Worm (Caenorhabditis elegans): ENCODE measurements around the gene R02F2.1.

R02F2.1 gene

ce11 chrIII:5461079-5461478, 40.6 kb upstream of the R02F2.1 start, which contains the start of gene F48E8.3:
F48E8.3 (plus strand) TSS chrIII:5461379.
- no peak for TF ChIP-seq elt-3 (tag; optimal IDR thresholded peaks at IDR 0.05)
- no peak for TF ChIP-seq nhr-84 (tag; optimal IDR thresholded peaks at IDR 0.05)
- no peak for TF ChIP-seq skn-1 (tag; optimal IDR thresholded peaks at IDR 0.05)
- TF ChIP-seq egl-27 (tag; optimal IDR thresholded peaks at IDR 0.05): no peak
- no peak for TF ChIP-seq xbp-1 (tag; optimal IDR thresholded peaks at IDR 0.05)
- no peak for TF ChIP-seq dsc-1 (tag; optimal IDR thresholded peaks at IDR 0.05)
- TF ChIP-seq sup-37 (GFP tag; optimal IDR thresholded peaks at IDR 0.05): no peak
- TF ChIP-seq hlh-4 (tag; optimal IDR thresholded peaks at IDR 0.05): no peak
- TF ChIP-seq ceh-82 (tag; optimal IDR thresholded peaks at IDR 0.05): no peak
- TF ChIP-seq unc-98 (GFP tag; IDR thresholded peaks at IDR 0.05): no peak
- no peak for TF ChIP-seq tlp-1 (tag; optimal IDR thresholded peaks at IDR 0.05)
- no peak for TF ChIP-seq zag-1 (tag; optimal IDR thresholded peaks at IDR 0.05)

ce11 chrIII:5464077-5464476, 37.6 kb upstream of the R02F2.1 start, which contains the start of gene F48E8.2:
F48E8.2 (plus strand) TSS chrIII:5464377.
- TF ChIP-seq nhr-11 (tag; optimal IDR thresholded peaks at IDR 0.05) (no peak), lin-14 (GFP tag; optimal IDR thresholded peaks at IDR 0.05) (no peak)

- TF ChIP-seq lin-13 (GFP tag; optimal IDR thresholded peaks at IDR 0.05) (no peak), nhr-84 (tag; optimal IDR thresholded peaks at IDR 0.05) (no peak), lin-35 (GFP tag; optimal IDR thresholded peaks at IDR 0.05) (no peak), unc-62 (GFP tag; optimal IDR thresholded peaks at IDR 0.05) (no peak), ceh-82 (tag; optimal IDR thresholded peaks at IDR 0.05) (no peak), nhr-71 (tag; optimal IDR thresholded peaks at IDR 0.05) (peak; percentile 39), snu-23 (GFP tag; optimal IDR thresholded peaks at IDR 0.05) (no peak), hpl-2 (GFP tag; optimal IDR thresholded peaks at IDR 0.05) (no peak), Y116A8C.19 (tag; optimal IDR thresholded peaks at IDR 0.05; ENCODE audit: borderline replicate concordance) (no peak), elt-3 (tag; optimal IDR thresholded peaks at IDR 0.05) (peak in 4 of 6 experiments; percentile 14 to 67 (median 48)), lsy-2 (tag; optimal IDR thresholded peaks at IDR 0.05) (no peak), mdl-1 (tag; optimal IDR thresholded peaks at IDR 0.05) (no peak), ama-1 (optimal IDR thresholded peaks at IDR 0.05) (no peak), isw-1 (GFP tag; IDR thresholded peaks at IDR 0.05) (no peak), sox-4 (tag; optimal IDR thresholded peaks at IDR 0.05) (no peak), nhr-85 (tag) (peak; percentile 47), blmp-1 (tag; optimal IDR thresholded peaks at IDR 0.05) (peak; percentile 33), efl-1 (optimal IDR thresholded peaks at IDR 0.05) (no peak), efl-1 (GFP tag; optimal IDR thresholded peaks at IDR 0.05 in 1 of 2) (no peak), fos-1 (tag; optimal IDR thresholded peaks at IDR 0.05) (no peak), grh-1 (GFP tag; IDR thresholded peaks at IDR 0.05) (no peak), unc-30 (tag; optimal IDR thresholded peaks at IDR 0.05) (no peak)
Measured at ce11 chrIII:5464850-5465249, 36.8 kb upstream of the R02F2.1 start.

- TF ChIP-seq efl-1 (optimal IDR thresholded peaks at IDR 0.05) (no peak), efl-1 (GFP tag; optimal IDR thresholded peaks at IDR 0.05 in 1 of 2) (peak in 1 of 2 experiments; percentile 52), dpl-1 (GFP tag; optimal IDR thresholded peaks at IDR 0.05) (no peak)
Measured at ce11 chrIII:5469090-5469489, 32.6 kb upstream of the R02F2.1 start.

- no peak for TF ChIP-seq Y116A8C.19 (tag; optimal IDR thresholded peaks at IDR 0.05; ENCODE audit: borderline replicate concordance)
- no peak for TF ChIP-seq hlh-4 (tag; optimal IDR thresholded peaks at IDR 0.05)
- TF ChIP-seq tbx-2 (tag; optimal IDR thresholded peaks at IDR 0.05): no peak
- TF ChIP-seq unc-86 (tag; optimal IDR thresholded peaks at IDR 0.05): no peak
- no peak for TF ChIP-seq unc-98 (GFP tag; IDR thresholded peaks at IDR 0.05)
- TF ChIP-seq sox-4 (tag; optimal IDR thresholded peaks at IDR 0.05): no peak
- no peak for TF ChIP-seq ces-1 (GFP tag; optimal IDR thresholded peaks at IDR 0.05)
- TF ChIP-seq mab-9 (GFP tag; IDR thresholded peaks at IDR 0.05): no peak
- TF ChIP-seq nhr-90 (tag; optimal IDR thresholded peaks at IDR 0.05; ENCODE audit: poor library complexity): peak; percentile 54
- TF ChIP-seq nhr-19 (GFP tag; conservative IDR thresholded peaks at IDR 0.05): 0 out of 2 replicates have a peak, but pooled peaks have one; percentile 8
- no peak for TF ChIP-seq lin-13 (GFP tag; optimal IDR thresholded peaks at IDR 0.05)
- TF ChIP-seq ceh-88 (GFP tag; IDR thresholded peaks at IDR 0.05): no peak
- no peak for TF ChIP-seq vab-15 (tag; optimal IDR thresholded peaks at IDR 0.05)
- no peak for TF ChIP-seq fkh-8 (tag; optimal IDR thresholded peaks at IDR 0.05)
- no peak for TF ChIP-seq nhr-77 (tag; optimal IDR thresholded peaks at IDR 0.05)
- TF ChIP-seq ceh-90 (tag; optimal IDR thresholded peaks at IDR 0.05): no peak
- no peak for TF ChIP-seq lsy-2 (tag; optimal IDR thresholded peaks at IDR 0.05)
- no peak for TF ChIP-seq zip-4 (GFP tag; optimal IDR thresholded peaks at IDR 0.05)
- no peak for TF ChIP-seq tlp-1 (tag; optimal IDR thresholded peaks at IDR 0.05)
- no peak for TF ChIP-seq lin-39 (tag; optimal IDR thresholded peaks at IDR 0.05)
Measured at ce11 chrIII:5472693-5473092, 29.0 kb upstream of the R02F2.1 start.

Data from whole organism, L1 larva.